Worm (Caenorhabditis elegans): ENCODE measurements around the gene F56A8.9.

Gene F56A8.9

DNA sequence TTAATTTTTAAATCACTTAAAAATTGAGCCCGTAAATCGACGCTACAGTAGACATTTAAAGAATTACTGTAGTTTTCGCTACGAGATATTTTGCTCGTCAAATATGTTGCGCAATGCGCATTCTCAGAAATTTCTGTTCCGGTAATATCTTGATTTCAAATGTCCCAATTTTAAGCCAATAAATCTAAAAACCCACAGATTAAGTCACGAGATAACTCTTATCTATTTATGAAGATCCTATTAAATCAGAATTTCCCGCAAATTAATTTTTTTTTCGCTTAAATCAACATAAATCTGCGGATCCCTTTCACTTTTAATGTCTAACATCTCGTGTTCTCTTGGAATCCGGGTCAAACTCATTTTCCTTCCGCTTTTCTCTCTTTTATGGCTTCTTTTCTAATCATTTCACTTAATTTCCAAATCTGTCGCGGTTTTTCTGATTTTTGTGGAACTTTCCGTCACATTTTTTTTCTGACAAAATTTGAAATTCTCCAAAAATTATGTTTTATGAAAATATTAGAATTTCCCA, 37.9 kb upstream of the F56A8.9 start:
- peak; percentile 61 for TF ChIP-seq blmp-1 (tag; optimal IDR thresholded peaks at IDR 0.05)
- TF ChIP-seq elt-1 (tag; optimal IDR thresholded peaks at IDR 0.05; ENCODE audit: borderline replicate concordance, insufficient read depth), result peak; percentile 32
- no peak for TF ChIP-seq ceh-39 (tag; optimal IDR thresholded peaks at IDR 0.05)

DNA sequence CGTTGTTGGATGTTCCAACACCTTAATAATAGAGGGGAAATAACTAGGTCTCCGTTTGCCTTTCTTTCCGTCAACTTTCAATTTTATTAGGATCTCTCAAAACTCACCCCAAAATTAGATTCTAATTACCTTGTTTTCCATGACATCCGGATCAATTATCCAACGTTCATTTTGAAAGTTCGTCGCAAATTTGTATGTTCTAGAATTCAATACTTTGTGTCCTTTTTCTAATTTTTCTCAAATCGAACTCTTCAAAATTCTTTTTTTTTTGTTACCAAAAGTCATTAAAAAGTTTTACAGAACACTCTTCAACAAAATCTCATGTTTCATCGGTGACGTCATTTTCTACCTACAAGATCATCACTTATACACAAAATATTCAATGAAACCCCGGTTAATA, 31.7 kb upstream of the F56A8.9 start, which contains the start of gene Y43F4A.1:
Gene Y43F4A.1 (plus strand): TSS at position 301 of the 400 bp plus-strand sequence.
- no peak for TF ChIP-seq ceh-39 (tag; optimal IDR thresholded peaks at IDR 0.05)
- no peak for TF ChIP-seq nhr-76 (tag; optimal IDR thresholded peaks at IDR 0.05)
- TF ChIP-seq mab-5 (tag; optimal IDR thresholded peaks at IDR 0.05), result no peak
- TF ChIP-seq lin-32 (GFP tag; optimal IDR thresholded peaks at IDR 0.05), result no peak
- no peak for TF ChIP-seq sem-2 (GFP tag; optimal IDR thresholded peaks at IDR 0.05)
- TF ChIP-seq nhr-28 (tag; optimal IDR thresholded peaks at IDR 0.05), result no peak
- no peak for TF ChIP-seq ceh-43 (GFP tag; optimal IDR thresholded peaks at IDR 0.05)
- TF ChIP-seq cnd-1 (tag; optimal IDR thresholded peaks at IDR 0.05), result no peak
- TF ChIP-seq unc-39 (tag; optimal IDR thresholded peaks at IDR 0.05), result no peak
- no peak for TF ChIP-seq nhr-2 (tag; optimal IDR thresholded peaks at IDR 0.05)
- TF ChIP-seq elt-1 (tag; optimal IDR thresholded peaks at IDR 0.05; ENCODE audit: borderline replicate concordance, insufficient read depth), result no peak
- TF ChIP-seq snpc-4 (tag; optimal IDR thresholded peaks at IDR 0.05), result no peak
- TF ChIP-seq unc-62 (GFP tag; optimal IDR thresholded peaks at IDR 0.05), result no peak

DNA sequence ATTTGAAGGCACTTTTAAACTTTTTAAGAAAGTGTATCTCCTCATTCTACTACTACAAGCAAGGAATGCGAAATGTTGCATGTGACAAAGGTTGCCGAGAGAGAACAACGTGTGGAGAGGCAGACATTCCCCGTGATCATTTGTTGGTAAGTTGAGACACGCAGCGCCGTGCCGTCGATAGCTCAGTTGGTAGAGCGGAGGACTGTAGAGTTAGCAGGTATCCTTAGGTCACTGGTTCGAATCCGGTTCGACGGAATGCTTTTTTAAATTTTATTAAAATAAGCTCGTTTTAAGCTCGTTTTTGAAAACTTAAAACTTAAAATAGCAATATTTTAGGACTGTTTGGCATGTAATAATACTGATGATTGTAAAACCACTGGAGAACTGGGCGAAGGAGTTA, 30.1 kb upstream of the F56A8.9 start:
- TF ChIP-seq nhr-28 (tag; optimal IDR thresholded peaks at IDR 0.05), result no peak
- TF ChIP-seq bed-3 (GFP tag; optimal IDR thresholded peaks at IDR 0.05), result no peak
- no peak for TF ChIP-seq lin-32 (GFP tag; optimal IDR thresholded peaks at IDR 0.05)
- no peak for TF ChIP-seq drap-1 (GFP tag; optimal IDR thresholded peaks at IDR 0.05)
- TF ChIP-seq ces-1 (GFP tag; optimal IDR thresholded peaks at IDR 0.05), result no peak
- peak; percentile 3 for TF ChIP-seq ham-2 (GFP tag; optimal IDR thresholded peaks at IDR 0.05)
- TF ChIP-seq snpc-4 (tag; optimal IDR thresholded peaks at IDR 0.05), result no peak
- no peak for TF ChIP-seq ceh-43 (GFP tag; optimal IDR thresholded peaks at IDR 0.05)
- TF ChIP-seq sptf-1 (tag; optimal IDR thresholded peaks at IDR 0.05), result no peak
- TF ChIP-seq sem-2 (GFP tag; optimal IDR thresholded peaks at IDR 0.05), result no peak
- TF ChIP-seq cnd-1 (tag; optimal IDR thresholded peaks at IDR 0.05), result no peak
- no peak for TF ChIP-seq nhr-76 (tag; optimal IDR thresholded peaks at IDR 0.05)
- TF ChIP-seq elt-3 (tag; optimal IDR thresholded peaks at IDR 0.05), result no peak
- TF ChIP-seq ztf-11 (tag; optimal IDR thresholded peaks at IDR 0.05), result no peak
- TF ChIP-seq M03D4.4 (tag; optimal IDR thresholded peaks at IDR 0.05), result peak; percentile 15
- no peak for TF ChIP-seq mep-1 (tag; optimal IDR thresholded peaks at IDR 0.05)
- peak; percentile 3 for TF ChIP-seq unc-120 (tag; optimal IDR thresholded peaks at IDR 0.05; ENCODE audit: poor library complexity, severe bottlenecking)
- TF ChIP-seq unc-62 (GFP tag; optimal IDR thresholded peaks at IDR 0.05), result no peak

DNA sequence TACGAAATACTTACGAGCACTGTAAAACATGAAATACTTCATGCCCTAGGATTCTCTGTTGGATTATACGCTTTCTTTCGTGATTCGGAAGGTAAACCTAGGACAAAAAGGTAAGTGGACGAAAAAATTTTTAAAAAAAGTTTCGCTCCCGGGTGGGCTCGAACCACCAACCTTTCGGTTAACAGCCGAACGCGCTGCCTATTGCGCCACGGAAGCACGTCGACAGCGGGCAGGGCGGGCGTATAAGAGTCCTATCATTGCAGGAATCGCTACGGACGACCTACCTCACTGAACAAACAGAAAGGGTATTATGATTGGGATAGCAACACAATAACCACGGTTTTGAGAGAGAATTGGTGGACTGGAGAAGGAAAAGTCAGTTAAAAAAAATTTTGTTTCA, 29.5 kb upstream of the F56A8.9 start:
- no peak for TF ChIP-seq nhr-12 (tag; optimal IDR thresholded peaks at IDR 0.05)
- TF ChIP-seq nhr-237 (tag; optimal IDR thresholded peaks at IDR 0.05), result no peak
- no peak for TF ChIP-seq ceh-83 (GFP tag; optimal IDR thresholded peaks at IDR 0.05)
- no peak for TF ChIP-seq elt-3 (tag; optimal IDR thresholded peaks at IDR 0.05)
- TF ChIP-seq nhr-28 (tag; optimal IDR thresholded peaks at IDR 0.05), result no peak
- peak; percentile 79 for TF ChIP-seq sptf-1 (tag; optimal IDR thresholded peaks at IDR 0.05)
- TF ChIP-seq nhr-76 (tag; optimal IDR thresholded peaks at IDR 0.05), result no peak
- TF ChIP-seq mls-2 (tag; optimal IDR thresholded peaks at IDR 0.05), result peak; percentile 35
- TF ChIP-seq snpc-4 (tag; optimal IDR thresholded peaks at IDR 0.05), result no peak
- TF ChIP-seq unc-39 (tag; optimal IDR thresholded peaks at IDR 0.05), result no peak
- TF ChIP-seq drap-1 (GFP tag; optimal IDR thresholded peaks at IDR 0.05), result peak; percentile 60
- TF ChIP-seq flh-1 (GFP tag; optimal IDR thresholded peaks at IDR 0.05), result no peak
- TF ChIP-seq mep-1 (tag; optimal IDR thresholded peaks at IDR 0.05), result no peak
- TF ChIP-seq unc-62 (GFP tag; optimal IDR thresholded peaks at IDR 0.05), result no peak
- no peak for TF ChIP-seq lin-13 (tag; optimal IDR thresholded peaks at IDR 0.05)
- no peak for TF ChIP-seq blmp-1 (tag; optimal IDR thresholded peaks at IDR 0.05)
- TF ChIP-seq lsy-2 (tag; optimal IDR thresholded peaks at IDR 0.05), result no peak
- TF ChIP-seq elt-1 (tag; optimal IDR thresholded peaks at IDR 0.05; ENCODE audit: borderline replicate concordance, insufficient read depth), result no peak
- TF ChIP-seq ces-1 (GFP tag; optimal IDR thresholded peaks at IDR 0.05), result no peak
- no peak for TF ChIP-seq ztf-11 (tag; optimal IDR thresholded peaks at IDR 0.05)
- TF ChIP-seq pha-4 (tag; optimal IDR thresholded peaks at IDR 0.05), result no peak
- TF ChIP-seq ham-2 (GFP tag; optimal IDR thresholded peaks at IDR 0.05), result peak; percentile 40
- TF ChIP-seq ceh-39 (tag; optimal IDR thresholded peaks at IDR 0.05), result no peak
- peak; percentile 83 for TF ChIP-seq M03D4.4 (tag; optimal IDR thresholded peaks at IDR 0.05)
- TF ChIP-seq mab-5 (tag; optimal IDR thresholded peaks at IDR 0.05), result no peak
- peak; percentile 51 for TF ChIP-seq lin-32 (GFP tag; optimal IDR thresholded peaks at IDR 0.05)
- TF ChIP-seq tbx-8 (GFP tag; optimal IDR thresholded peaks at IDR 0.05), result peak; percentile 23
- no peak for TF ChIP-seq ceh-43 (GFP tag; optimal IDR thresholded peaks at IDR 0.05)
- no peak for TF ChIP-seq zip-8 (tag; optimal IDR thresholded peaks at IDR 0.05)
- no peak for TF ChIP-seq hlh-1 (tag; optimal IDR thresholded peaks at IDR 0.05)
- TF ChIP-seq nhr-2 (tag; optimal IDR thresholded peaks at IDR 0.05), result no peak
- peak; percentile 57 for TF ChIP-seq sem-2 (GFP tag; optimal IDR thresholded peaks at IDR 0.05)
- peak; percentile 40 for TF ChIP-seq unc-120 (tag; optimal IDR thresholded peaks at IDR 0.05; ENCODE audit: poor library complexity, severe bottlenecking)
- peak; percentile 11 for TF ChIP-seq bed-3 (GFP tag; optimal IDR thresholded peaks at IDR 0.05)
- peak; percentile 82 for TF ChIP-seq cnd-1 (tag; optimal IDR thresholded peaks at IDR 0.05)

All from whole organism, mixed stage, embryonic.